Worm (Caenorhabditis elegans): ENCODE results near the gene T09F5.10.

ce11 chrV:15193909-15194308 lies 14.1 kb downstream of the T09F5.10 start, which contains the start of gene Y75B12B.13:
- TF ChIP-seq ets-5 (GFP tag; IDR thresholded peaks at IDR 0.05) (no peak), unc-30 (tag; optimal IDR thresholded peaks at IDR 0.05) (no peak), ztf-4 (tag; optimal IDR thresholded peaks at IDR 0.05) (no peak), snpc-4 (tag; optimal IDR thresholded peaks at IDR 0.05) (no peak)
